Worm (Caenorhabditis elegans): ENCODE results near the gene cri-2.
A peak's percentile ranks its signal among the peaks of the same experiment; 100 is the strongest.

The cri-2 gene

DNA sequence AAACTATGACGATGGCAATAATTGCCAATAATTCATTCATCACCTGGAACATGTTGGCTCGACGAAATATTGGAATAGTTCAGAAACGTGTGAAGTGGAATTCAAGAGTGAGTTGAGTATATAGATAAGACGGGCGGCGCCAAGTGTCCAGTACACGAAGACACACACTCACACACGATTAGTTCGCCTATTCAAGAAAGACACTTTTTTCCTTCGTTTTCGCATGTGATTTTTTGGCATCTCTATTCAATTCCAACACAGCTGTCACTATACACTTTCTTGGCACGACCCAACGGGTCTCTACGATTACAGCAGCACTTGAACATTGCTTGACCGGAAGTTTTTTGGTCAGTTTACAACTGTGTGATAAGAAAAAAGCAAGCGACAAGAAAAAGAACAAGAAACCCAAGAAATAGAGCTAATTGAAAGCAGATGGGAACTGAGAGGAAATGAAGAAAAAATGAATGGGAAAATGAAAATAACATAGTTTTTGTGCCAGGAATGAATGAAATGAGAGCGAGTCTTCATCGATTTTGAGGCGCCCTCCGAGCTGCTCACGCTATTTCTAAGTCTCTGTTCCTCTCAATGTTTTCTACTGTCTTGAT lies 16.2 kb downstream of the cri-2 start, which contains the start of gene K07C11.8:
K07C11.8 (minus strand) TSS at position 224 of the 605 bp plus-strand sequence.
- TF ChIP-seq fax-1 (tag; optimal IDR thresholded peaks at IDR 0.05) (no peak), ahr-1 (tag; optimal IDR thresholded peaks at IDR 0.05) (no peak), pat-9 (tag; optimal IDR thresholded peaks at IDR 0.05) (no peak), ceh-48 (tag; optimal IDR thresholded peaks at IDR 0.05) (peak; percentile 51), npax-4 (tag; optimal IDR thresholded peaks at IDR 0.05) (no peak), sox-4 (tag; optimal IDR thresholded peaks at IDR 0.05) (no peak), fkh-6 (tag; optimal IDR thresholded peaks at IDR 0.05) (no peak), fkh-10 (GFP tag; optimal IDR thresholded peaks at IDR 0.05) (no peak)

DNA sequence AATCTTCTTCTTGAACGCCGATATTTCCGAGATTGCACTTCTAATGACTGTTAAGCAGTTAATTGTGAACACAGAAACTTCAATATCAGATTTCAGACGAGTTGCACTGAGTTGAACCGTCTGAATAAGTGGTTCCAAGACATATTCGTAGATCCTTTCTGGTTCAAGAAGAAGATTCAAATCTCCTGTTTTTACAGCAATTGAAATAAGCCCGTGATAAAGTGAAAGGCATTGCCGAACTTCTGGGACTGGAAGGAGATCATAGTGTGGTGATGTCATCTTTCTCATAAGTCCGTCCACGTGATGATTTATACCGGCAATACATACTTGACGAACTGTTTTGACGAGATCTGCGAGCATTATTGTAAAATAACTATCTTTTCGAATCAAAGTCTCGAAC lies 17.9 kb downstream of the cri-2 start:
- no peak for TF ChIP-seq lin-11 (tag; optimal IDR thresholded peaks at IDR 0.05)
- no peak for TF ChIP-seq ceh-30 (tag; optimal IDR thresholded peaks at IDR 0.05)
- no peak for TF ChIP-seq K02D7.2 (tag; optimal IDR thresholded peaks at IDR 0.05)
- no peak for TF ChIP-seq dmd-4 (tag; optimal IDR thresholded peaks at IDR 0.05; ENCODE audit: borderline replicate concordance)
- no peak for TF ChIP-seq ceh-9 (tag; optimal IDR thresholded peaks at IDR 0.05)
- no peak for TF ChIP-seq hlh-15 (tag; optimal IDR thresholded peaks at IDR 0.05)
- TF ChIP-seq ets-4 (tag; optimal IDR thresholded peaks at IDR 0.05) = no peak

DNA sequence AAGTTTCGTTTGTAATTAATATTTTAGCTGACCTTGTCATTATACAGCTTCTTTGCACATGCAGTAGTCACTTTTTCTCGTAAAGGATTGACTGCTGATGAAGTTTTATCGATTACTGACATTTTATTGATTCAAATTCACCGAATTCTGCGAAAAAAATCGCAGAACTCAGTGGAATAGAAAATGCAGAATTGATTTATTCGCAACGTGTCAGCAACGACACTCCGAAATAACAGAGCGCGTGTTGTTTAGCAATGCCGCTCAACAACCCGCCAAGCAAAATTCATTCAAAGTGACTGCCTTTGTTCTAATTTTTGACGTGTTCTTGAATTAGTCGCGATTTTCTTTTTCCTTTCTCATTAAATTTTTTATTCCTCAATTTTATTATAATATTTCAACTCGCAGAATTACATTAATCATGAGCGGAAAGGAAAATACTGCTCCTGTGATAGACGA lies 19.5 kb downstream of the cri-2 start, which contains the start of the genes cogc-6 and air-1:
cogc-6 (minus strand) TSS at position 234 of the 456 bp plus-strand sequence.
air-1 (plus strand) TSS at position 406 of the 456 bp plus-strand sequence.
- TF ChIP-seq ceh-48 (tag; optimal IDR thresholded peaks at IDR 0.05) (no peak), zip-5 (tag; optimal IDR thresholded peaks at IDR 0.05) (no peak), ceh-14 (tag; optimal IDR thresholded peaks at IDR 0.05) (no peak), nhr-11 (tag; optimal IDR thresholded peaks at IDR 0.05) (no peak), ceh-45 (GFP tag; IDR thresholded peaks at IDR 0.05) (no peak), madf-2 (tag; optimal IDR thresholded peaks at IDR 0.05) (no peak), eyg-1 (tag; optimal IDR thresholded peaks at IDR 0.05) (no peak), sdc-2 (tag; optimal IDR thresholded peaks at IDR 0.05) (no peak), tbx-2 (tag; optimal IDR thresholded peaks at IDR 0.05) (no peak), pqm-1 (tag; optimal IDR thresholded peaks at IDR 0.05) (no peak), ref-2 (tag; optimal IDR thresholded peaks at IDR 0.05) (no peak), ceh-9 (tag; optimal IDR thresholded peaks at IDR 0.05) (no peak), nhr-232 (tag; optimal IDR thresholded peaks at IDR 0.05) (no peak), K09A11.1 (tag; optimal IDR thresholded peaks at IDR 0.05; ENCODE audit: insufficient read depth) (no peak), pax-1 (tag; optimal IDR thresholded peaks at IDR 0.05) (no peak), fkh-6 (tag; optimal IDR thresholded peaks at IDR 0.05) (no peak), F13H6.1 (tag; optimal IDR thresholded peaks at IDR 0.05) (no peak), ceh-19 (GFP tag; optimal IDR thresholded peaks at IDR 0.05) (no peak), ahr-1 (tag; optimal IDR thresholded peaks at IDR 0.05) (no peak)

- TF ChIP-seq ahr-1 (tag; optimal IDR thresholded peaks at IDR 0.05) (no peak), madf-2 (tag; optimal IDR thresholded peaks at IDR 0.05) (no peak), ceh-31 (tag; optimal IDR thresholded peaks at IDR 0.05) (no peak), nhr-11 (tag; optimal IDR thresholded peaks at IDR 0.05) (no peak), fkh-10 (GFP tag; optimal IDR thresholded peaks at IDR 0.05) (no peak), ceh-45 (GFP tag; IDR thresholded peaks at IDR 0.05) (no peak), pros-1 (tag; optimal IDR thresholded peaks at IDR 0.05) (no peak), unc-3 (GFP tag; conservative IDR thresholded peaks at IDR 0.05) (no peak), unc-3 (tag; optimal IDR thresholded peaks at IDR 0.05) (no peak), unc-86 (tag; optimal IDR thresholded peaks at IDR 0.05) (no peak), F13H6.1 (tag; optimal IDR thresholded peaks at IDR 0.05) (no peak)
These were observed 21.8 kb downstream of the cri-2 start for ce11 chrV:8223417-8223816.

DNA sequence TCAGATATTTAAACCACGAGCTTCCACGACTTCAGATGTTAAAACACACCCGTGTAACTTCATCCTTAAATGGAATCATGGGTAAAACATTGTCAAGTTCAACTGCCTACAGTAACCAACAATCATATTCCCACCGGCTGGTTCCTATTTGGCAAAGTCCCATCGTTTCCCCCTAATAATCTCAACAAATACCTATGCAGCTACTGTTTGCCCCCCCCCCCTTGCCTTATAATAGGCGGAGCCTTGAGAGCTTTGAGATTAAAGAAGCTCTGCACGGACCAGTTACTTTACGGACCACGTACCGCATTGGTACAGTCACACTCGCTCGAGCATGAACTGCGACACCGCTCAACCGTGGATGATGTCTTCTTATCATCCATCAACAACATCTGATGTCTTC lies 23.0 kb downstream of the cri-2 start, which contains the start of gene pax-1:
pax-1 (plus strand) TSS at position 301 of the 400 bp plus-strand sequence.
- TF ChIP-seq K09A11.1 (tag; optimal IDR thresholded peaks at IDR 0.05; ENCODE audit: insufficient read depth) (no peak), fax-1 (tag; optimal IDR thresholded peaks at IDR 0.05) (no peak), dmd-4 (tag; optimal IDR thresholded peaks at IDR 0.05; ENCODE audit: borderline replicate concordance) (no peak), ceh-45 (GFP tag; IDR thresholded peaks at IDR 0.05) (no peak), fkh-10 (GFP tag; optimal IDR thresholded peaks at IDR 0.05) (no peak), zip-5 (tag; optimal IDR thresholded peaks at IDR 0.05) (no peak), pha-4 (tag; optimal IDR thresholded peaks at IDR 0.05) (no peak), ceh-2 (tag; optimal IDR thresholded peaks at IDR 0.05) (no peak), mec-3 (tag; optimal IDR thresholded peaks at IDR 0.05; ENCODE audit: borderline replicate concordance) (no peak), unc-3 (GFP tag; conservative IDR thresholded peaks at IDR 0.05) (no peak), unc-3 (tag; optimal IDR thresholded peaks at IDR 0.05) (no peak), ceh-19 (GFP tag; optimal IDR thresholded peaks at IDR 0.05) (no peak), syd-9 (tag; optimal IDR thresholded peaks at IDR 0.05) (no peak), F13H6.1 (tag; optimal IDR thresholded peaks at IDR 0.05) (no peak), C38D4.7 (GFP tag; optimal IDR thresholded peaks at IDR 0.05) (no peak), eyg-1 (tag; optimal IDR thresholded peaks at IDR 0.05) (no peak), ttx-3 (tag; optimal IDR thresholded peaks at IDR 0.05) (no peak), ref-2 (tag; optimal IDR thresholded peaks at IDR 0.05) (no peak), unc-86 (tag; optimal IDR thresholded peaks at IDR 0.05) (no peak)
